Worm (Caenorhabditis elegans) whole organism, young adult: ENCODE data around the gene srh-111.
"Not testable (repeated sequence)": the region's sequence is repeated elsewhere in the genome, so short reads cannot be mapped to it uniquely, and the experiment has no call there.

Source experiments
- B0019.2 ChIP-seq: fragments of 200-800 bp; sonication (Bioruptor generic); conservative IDR thresholded peaks from 2 replicates; pipeline ENCODE4 v1.3.6; 2022; ENCODE audit warnings: missing genetic modification reagents, missing genetic modification characterization, missing compliant biosample characterization
- B0035.1 ChIP-seq: sonication (generic microtip); optimal IDR thresholded peaks from 2 replicates; lab custom pipeline; 2016; ENCODE audit warnings: missing genetic modification characterization, mild to moderate bottlenecking, missing compliant biosample characterization, missing genotype, missing genetic modification reagents
- B0336.3 ChIP-seq: fragments of 200-800 bp; sonication (Bioruptor generic); IDR thresholded peaks from 2 replicates; pipeline ENCODE4 v1.3.6; 2022; ENCODE audit warnings: missing genetic modification characterization, missing compliant biosample characterization
- C17E4.6 ChIP-seq: fragments of 200-800 bp; sonication (Bioruptor generic); IDR thresholded peaks from 2 replicates; pipeline ENCODE4 v1.3.6; 2022; ENCODE audit warnings: missing genetic modification reagents, missing genetic modification characterization, missing compliant biosample characterization
- F10E7.11 ChIP-seq: sonication (generic microtip); optimal IDR thresholded peaks from 2 replicates; lab custom pipeline; 2017; ENCODE audit warnings: mild to moderate bottlenecking, missing genetic modification characterization, moderate library complexity, missing compliant biosample characterization
- F33H1.4 ChIP-seq: fragments of 200-800 bp; sonication (Bioruptor generic); IDR thresholded peaks from 2 replicates; pipeline ENCODE4 v1.3.6; 2022; ENCODE audit warnings: missing genetic modification reagents, missing genetic modification characterization, missing compliant biosample characterization
- F57A8.1 ChIP-seq: fragments of 200-800 bp; sonication (Bioruptor generic); optimal IDR thresholded peaks from 2 replicates; lab custom pipeline; 2018; ENCODE audit warnings: mild to moderate bottlenecking, missing genetic modification characterization, moderate library complexity, missing compliant biosample characterization
- K11D2.4 ChIP-seq: fragments of 200-800 bp; sonication (Bioruptor generic); IDR thresholded peaks from 2 replicates; pipeline ENCODE4 v1.3.6; 2022; ENCODE audit warnings: missing genetic modification reagents, missing genetic modification characterization, missing compliant biosample characterization
- T07F8.4 ChIP-seq: sonication (generic microtip); optimal IDR thresholded peaks from 2 replicates; lab custom pipeline; 2016; ENCODE audit warnings: mild to moderate bottlenecking, missing genetic modification characterization, moderate library complexity, missing compliant biosample characterization
- T26A5.8 ChIP-seq: sonication (generic microtip); optimal IDR thresholded peaks from 2 replicates; lab custom pipeline; 2016; ENCODE audit warnings: missing genetic modification characterization, missing compliant biosample characterization
- Y79H2A.3 ChIP-seq: fragments of 200-800 bp; sonication (Bioruptor generic); conservative IDR thresholded peaks from 2 replicates; pipeline ENCODE4 v1.3.6; 2022; ENCODE audit warnings: missing genetic modification reagents, missing genetic modification characterization, missing compliant biosample characterization
- ZK185.1 ChIP-seq: sonication (generic microtip); optimal IDR thresholded peaks from 2 replicates; lab custom pipeline; 2016; ENCODE audit warnings: mild to moderate bottlenecking, missing genetic modification characterization, missing compliant biosample characterization; ENCODE audit not compliant: poor library complexity, severe bottlenecking
- akir-1 ChIP-seq: fragments of 200-800 bp; sonication (Bioruptor generic); optimal IDR thresholded peaks from 2 replicates; lab custom pipeline; 2018; ENCODE audit warnings: mild to moderate bottlenecking, missing genetic modification characterization, moderate library complexity, missing compliant biosample characterization
- attf-3 ChIP-seq: fragments of 200-800 bp; sonication (Bioruptor generic); conservative IDR thresholded peaks from 2 replicates; pipeline ENCODE4 v1.3.6; 2022; ENCODE audit warnings: missing genetic modification reagents, missing genetic modification characterization, missing compliant biosample characterization
- bed-1 ChIP-seq: fragments of 200-800 bp; sonication (Bioruptor generic); IDR thresholded peaks from 2 replicates; pipeline ENCODE4 v1.3.6; 2022; ENCODE audit warnings: missing genetic modification reagents, missing genetic modification characterization, missing compliant biosample characterization
- cebp-1 ChIP-seq, 2 experiments: fragments of 200-800 bp in 1 of 2; sonication (Bioruptor generic) in 1 of 2; sonication (generic microtip) in 1 of 2; IDR thresholded peaks in 1 of 2; optimal IDR thresholded peaks in 1 of 2; 2 replicates each; pipeline versions ENCODE4 v1.3.6 to Lab custom; 2017 to 2022; ENCODE audit warnings: missing compliant biosample characterization in 2 of 2, missing genetic modification characterization in 2 of 2, mild to moderate bottlenecking in 1 of 2, missing genetic modification reagents in 1 of 2, moderate library complexity in 1 of 2
- cebp-2 ChIP-seq: fragments of 200-800 bp; sonication (Bioruptor generic); IDR thresholded peaks from 2 replicates; pipeline ENCODE4 v1.3.6; 2022; ENCODE audit warnings: missing genetic modification characterization, missing compliant biosample characterization
- ceh-40 ChIP-seq: fragments of 200-800 bp; sonication (Bioruptor generic); IDR thresholded peaks from 2 replicates; pipeline ENCODE4 v1.3.6; 2022; ENCODE audit warnings: missing genetic modification characterization, missing compliant biosample characterization
- dox-1 ChIP-seq: fragments of 200-800 bp; sonication (Bioruptor generic); IDR thresholded peaks from 2 replicates; pipeline ENCODE4 v1.3.6; 2022; ENCODE audit warnings: missing genetic modification reagents, missing genetic modification characterization, missing compliant biosample characterization
- dpl-1 ChIP-seq: fragments of 150-350 bp; optimal IDR thresholded peaks from 2 replicates; lab custom pipeline; 2014; ENCODE audit warnings: missing biosample characterization, missing genetic modification reagents, missing genetic modification characterization
- egl-44 ChIP-seq: fragments of 200-800 bp; sonication (Bioruptor generic); IDR thresholded peaks from 2 replicates; pipeline ENCODE4 v1.3.6; 2022; ENCODE audit warnings: missing genetic modification reagents, missing genetic modification characterization, missing compliant biosample characterization
- hrde-1 ChIP-seq: sonication (generic microtip); optimal IDR thresholded peaks from 2 replicates; lab custom pipeline; 2016; ENCODE audit warnings: missing genetic modification characterization, mild to moderate bottlenecking, missing compliant biosample characterization, moderate library complexity, missing genotype, missing genetic modification reagents, borderline replicate concordance
- hsf-1 ChIP-seq: fragments of 200-800 bp; sonication (Bioruptor generic); IDR thresholded peaks from 2 replicates; pipeline ENCODE4 v1.3.6; 2022; ENCODE audit warnings: missing genetic modification reagents, missing genetic modification characterization, missing compliant biosample characterization
- lin-26 ChIP-seq: fragments of 200-800 bp; sonication (Bioruptor generic); IDR thresholded peaks from 2 replicates; pipeline ENCODE4 v1.3.6; 2022; ENCODE audit warnings: missing genetic modification reagents, missing genetic modification characterization, missing compliant biosample characterization
- lin-40 ChIP-seq: sonication (generic microtip); optimal IDR thresholded peaks from 2 replicates; lab custom pipeline; 2016; ENCODE audit warnings: missing genetic modification characterization, mild to moderate bottlenecking, missing compliant biosample characterization, missing genotype, missing genetic modification reagents
- mcd-1 ChIP-seq: fragments of 200-800 bp; sonication (Bioruptor generic); IDR thresholded peaks from 2 replicates; pipeline ENCODE4 v1.3.6; 2022; ENCODE audit warnings: missing genetic modification reagents, missing genetic modification characterization, missing compliant biosample characterization
- mxl-1 ChIP-seq: sonication (generic microtip); optimal IDR thresholded peaks from 2 replicates; lab custom pipeline; 2016; ENCODE audit warnings: missing genetic modification characterization, missing compliant biosample characterization
- nfya-2 ChIP-seq: fragments of 200-800 bp; sonication (Bioruptor generic); IDR thresholded peaks from 2 replicates; pipeline ENCODE4 v1.3.6; 2022; ENCODE audit warnings: missing genetic modification reagents, missing genetic modification characterization, missing compliant biosample characterization
- nhr-120 ChIP-seq: fragments of 200-800 bp; sonication (Bioruptor generic); IDR thresholded peaks from 2 replicates; pipeline ENCODE4 v1.3.6; 2022; ENCODE audit warnings: missing genetic modification characterization, missing compliant biosample characterization
- nhr-179 ChIP-seq: sonication (generic microtip); optimal IDR thresholded peaks from 2 replicates; lab custom pipeline; 2016; ENCODE audit warnings: mild to moderate bottlenecking, missing genetic modification characterization, missing compliant biosample characterization
- pbrm-1 ChIP-seq: fragments of 200-800 bp; sonication (Bioruptor generic); IDR thresholded peaks from 2 replicates; pipeline ENCODE4 v1.3.6; 2022; ENCODE audit warnings: missing genetic modification reagents, missing genetic modification characterization, missing compliant biosample characterization
- rcor-1 ChIP-seq: fragments of 200-800 bp; sonication (Bioruptor generic); IDR thresholded peaks from 2 replicates; pipeline ENCODE4 v1.3.6; 2022; ENCODE audit warnings: missing genetic modification reagents, missing genetic modification characterization, missing compliant biosample characterization
- rec-8 ChIP-seq, 2 experiments: sonication (generic microtip); optimal IDR thresholded peaks; 2 replicates each; lab custom pipeline; 2016; ENCODE audit warnings: mild to moderate bottlenecking in 2 of 2, missing genetic modification characterization in 2 of 2, missing genetic modification reagents in 2 of 2, missing genotype in 2 of 2, missing biosample characterization in 1 of 2, missing compliant biosample characterization in 1 of 2, moderate library complexity in 1 of 2
- sea-2 ChIP-seq: fragments of 200-800 bp; sonication (Bioruptor generic); IDR thresholded peaks from 2 replicates; pipeline ENCODE4 v1.3.6; 2022; ENCODE audit warnings: missing genetic modification characterization, missing compliant biosample characterization
- somi-1 ChIP-seq: fragments of 200-800 bp; sonication (Bioruptor generic); optimal IDR thresholded peaks from 2 replicates; lab custom pipeline; 2018; ENCODE audit warnings: mild to moderate bottlenecking, missing genetic modification characterization, missing compliant biosample characterization
- sptf-2 ChIP-seq: fragments of 200-800 bp; sonication (Bioruptor generic); optimal IDR thresholded peaks from 2 replicates; lab custom pipeline; 2018; ENCODE audit warnings: mild to moderate bottlenecking, missing genetic modification characterization, missing compliant biosample characterization
- tbx-9 ChIP-seq: sonication (generic microtip); optimal IDR thresholded peaks from 2 replicates; lab custom pipeline; 2016; ENCODE audit warnings: borderline replicate concordance, missing genetic modification characterization, inconsistent platforms, missing compliant biosample characterization
- tlf-1 ChIP-seq: fragments of 200-800 bp; sonication (Bioruptor generic); optimal IDR thresholded peaks from 2 replicates; lab custom pipeline; 2018; ENCODE audit warnings: mild to moderate bottlenecking, missing genetic modification characterization, missing compliant biosample characterization
- xnd-1 ChIP-seq: sonication (generic microtip); optimal IDR thresholded peaks from 2 replicates; lab custom pipeline; 2016; ENCODE audit warnings: missing genotype, missing genetic modification reagents, missing genetic modification characterization, missing compliant biosample characterization
- zim-3 ChIP-seq: sonication (generic microtip); optimal IDR thresholded peaks from 2 replicates; lab custom pipeline; 2017; ENCODE audit warnings: mild to moderate bottlenecking, missing genetic modification characterization, moderate library complexity, missing compliant biosample characterization
- ztf-18 ChIP-seq: sonication (generic microtip); optimal IDR thresholded peaks from 2 replicates; lab custom pipeline; 2016; ENCODE audit warnings: missing genotype, mild to moderate bottlenecking, missing genetic modification characterization, missing compliant biosample characterization
- ztf-22 ChIP-seq: fragments of 200-800 bp; sonication (Bioruptor generic); optimal IDR thresholded peaks from 2 replicates; lab custom pipeline; 2018; ENCODE audit warnings: mild to moderate bottlenecking, missing genetic modification characterization, moderate library complexity, missing compliant biosample characterization
- ztf-28 ChIP-seq: fragments of 200-800 bp; sonication (Bioruptor generic); IDR thresholded peaks from 2 replicates; pipeline ENCODE4 v1.3.6; 2022; ENCODE audit warnings: missing genetic modification reagents, missing genetic modification characterization, missing compliant biosample characterization
- ztf-6 ChIP-seq: fragments of 200-800 bp; sonication (Bioruptor generic); IDR thresholded peaks from 2 replicates; pipeline ENCODE4 v1.3.6; 2022; ENCODE audit warnings: missing genetic modification reagents, missing genetic modification characterization, missing compliant biosample characterization

Gene srh-111

DNA sequence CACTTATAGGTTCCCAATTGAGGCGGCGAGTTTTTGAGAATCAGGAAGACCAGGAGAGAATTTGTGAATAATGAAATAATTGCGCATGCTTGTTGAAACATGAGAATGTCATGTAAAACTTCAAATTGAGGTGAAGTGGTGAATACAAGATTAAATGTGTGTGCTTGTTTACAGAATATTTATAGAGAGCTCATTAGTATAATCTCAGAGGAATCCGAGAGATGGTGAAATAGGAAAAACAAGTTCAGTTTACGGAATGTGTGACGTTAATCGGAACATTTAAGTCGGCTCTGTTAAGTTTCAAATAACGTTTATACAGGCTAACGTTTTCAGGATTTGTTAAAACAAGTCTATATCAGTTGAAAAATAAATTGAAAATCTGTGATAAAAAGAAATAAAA, 26.9 kb downstream of the srh-111 start, which contains the start of gene str-200:
TSS of gene str-200 (minus strand) at position 101 of the 400 bp plus-strand sequence.
- no peak for TF ChIP-seq cebp-1 (GFP tag; IDR thresholded peaks at IDR 0.05; lab: Robert Waterston, UW)
- no peak for TF ChIP-seq cebp-1 (tag; optimal IDR thresholded peaks at IDR 0.05; lab: Kevin White, UChicago)
- TF ChIP-seq T26A5.8 (tag; lab: Kevin White, UChicago) = no peak
- TF ChIP-seq K11D2.4 (GFP tag; lab: Robert Waterston, UW) = no peak
- TF ChIP-seq ceh-40 = no peak
- no peak for TF ChIP-seq sptf-2
- no peak for TF ChIP-seq F57A8.1 (GFP tag; lab: Kevin White, UChicago)
- TF ChIP-seq Y79H2A.3 (GFP tag; lab: Robert Waterston, UW) = no peak
- no peak for TF ChIP-seq rcor-1
- no peak for TF ChIP-seq attf-3 (GFP tag; lab: Robert Waterston, UW)
- TF ChIP-seq zim-3 (tag; lab: Kevin White, UChicago) = no peak
- TF ChIP-seq nhr-179 (tag; lab: Kevin White, UChicago) = no peak
- TF ChIP-seq T07F8.4 = no peak
- TF ChIP-seq ztf-22 = no peak
- no peak for TF ChIP-seq dox-1 (GFP tag; lab: Robert Waterston, UW)
- TF ChIP-seq tbx-9 (tag; lab: Kevin White, UChicago) = no peak
- no peak for TF ChIP-seq akir-1 (GFP tag; lab: Kevin White, UChicago)
- TF ChIP-seq, all 124 proteins: peak for 0

DNA sequence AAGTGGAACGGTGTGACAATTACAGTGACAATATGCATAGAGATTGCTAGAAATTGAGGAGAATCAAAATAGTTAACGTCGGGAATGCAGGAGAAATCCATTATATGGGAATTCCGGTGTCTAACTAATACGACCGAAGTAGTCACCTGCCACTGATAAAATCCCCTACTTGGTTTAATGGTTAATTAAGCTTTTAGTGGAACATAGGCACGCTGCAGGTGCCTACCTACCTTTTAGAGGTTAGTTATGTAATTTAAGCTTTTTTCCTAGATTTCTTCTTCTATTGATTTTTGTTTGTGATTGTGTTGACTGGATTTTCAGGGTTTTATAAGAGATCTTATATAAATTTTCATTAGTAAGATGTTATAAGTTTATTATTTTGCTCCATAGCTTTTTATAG, 28.8 kb downstream of the srh-111 start, which contains the start of gene srh-203:
TSS of gene srh-203 (minus strand) at position 101 of the 400 bp plus-strand sequence.
- not testable (repeated sequence) for TF ChIP-seq mcd-1, cebp-2, ztf-6 (GFP tag; lab: Robert Waterston, UW)
- TF ChIP-seq, all 124 proteins: peak for 0; not testable (repeated sequence) for 124

DNA sequence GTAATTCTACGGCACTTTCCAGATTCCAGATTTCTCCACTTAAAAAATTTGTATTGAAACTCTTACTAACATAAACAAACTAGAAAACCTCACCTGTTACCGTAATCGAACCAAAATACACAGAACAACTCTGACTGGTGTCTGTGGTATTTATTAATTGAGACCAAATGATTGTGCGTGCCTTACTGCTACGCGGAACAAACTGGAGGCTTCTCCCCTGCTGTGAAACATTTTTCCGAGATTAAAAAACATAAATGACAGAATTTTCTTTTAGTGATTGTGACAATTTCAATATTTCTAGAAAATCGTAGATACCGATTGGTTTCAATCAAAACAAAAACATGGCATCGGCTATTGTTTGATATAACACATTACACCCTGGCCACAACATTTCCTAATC, 35.1 kb downstream of the srh-111 start:
- TF ChIP-seq F10E7.11 = no peak
- TF ChIP-seq ztf-28 (GFP tag; lab: Robert Waterston, UW) = no peak
- no peak for TF ChIP-seq F33H1.4 (GFP tag; lab: Robert Waterston, UW)
- TF ChIP-seq ztf-18 (tag; lab: Kevin White, UChicago) = no peak
- no peak for TF ChIP-seq B0336.3
- TF ChIP-seq lin-40 (tag; lab: Kevin White, UChicago) = no peak
- TF ChIP-seq mxl-1 (tag; lab: Kevin White, UChicago) = no peak
- TF ChIP-seq C17E4.6 (GFP tag; lab: Robert Waterston, UW) = no peak
- no peak for TF ChIP-seq sea-2
- no peak for TF ChIP-seq egl-44
- no peak for TF ChIP-seq dpl-1 (GFP tag; lab: Kevin White, UChicago)
- TF ChIP-seq ZK185.1 (tag; lab: Kevin White, UChicago) = no peak

DNA sequence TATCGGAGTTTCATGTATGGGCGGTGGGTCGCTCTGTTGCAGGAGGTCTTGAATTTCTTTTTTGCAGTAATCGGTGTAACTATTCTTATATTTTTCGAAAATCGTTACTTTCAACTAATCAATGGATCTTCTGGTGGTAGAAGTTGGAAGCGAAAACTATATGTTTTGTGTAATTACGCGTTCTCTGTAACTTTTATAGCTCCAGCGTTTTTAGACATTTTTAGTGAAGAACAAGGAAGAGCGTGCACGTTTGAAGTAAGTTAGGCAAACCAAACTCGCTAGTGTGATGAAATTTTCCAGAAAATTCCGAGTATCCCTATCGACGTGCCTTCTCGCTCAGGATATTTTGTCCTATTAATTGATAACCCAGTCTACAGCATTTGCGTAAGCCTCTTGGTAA, 45.6 kb downstream of the srh-111 start, which contains the start of gene srh-154:
TSS of gene srh-154 (plus strand) at position 301 of the 400 bp plus-strand sequence.
- TF ChIP-seq somi-1 (no peak), hrde-1 (no peak)

DNA sequence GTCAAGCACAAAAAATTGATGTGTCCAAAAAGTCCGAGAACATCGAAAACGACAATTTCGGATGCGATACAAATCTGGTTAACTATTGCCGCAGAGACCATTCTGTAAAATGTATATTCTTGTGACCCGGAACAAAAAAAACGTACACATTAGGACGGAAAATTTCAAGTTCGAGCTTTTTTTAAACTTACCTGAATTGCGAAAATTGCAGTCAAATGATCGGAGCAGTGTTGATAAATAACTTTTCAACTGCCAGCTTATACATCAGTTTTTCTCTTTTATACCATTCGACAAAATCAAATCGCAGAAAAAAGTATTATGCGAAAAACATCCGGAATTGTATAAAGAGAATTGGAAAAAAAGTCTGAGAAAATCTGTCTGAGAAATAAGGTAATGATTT, 46.7 kb downstream of the srh-111 start, which contains the start of gene srsx-2:
TSS of gene srsx-2 (minus strand) at position 101 of the 400 bp plus-strand sequence.
- TF ChIP-seq bed-1 (no peak), nhr-120 (GFP tag; lab: Robert Waterston, UW) (no peak), xnd-1 (tag; lab: Kevin White, UChicago) (no peak), rec-8 (tag; optimal IDR thresholded peaks at IDR 0.05; lab: Kevin White, UChicago) (no peak), hsf-1 (GFP tag; lab: Robert Waterston, UW) (no peak), lin-26 (no peak), B0035.1 (tag; lab: Kevin White, UChicago) (no peak), pbrm-1 (no peak), tlf-1 (GFP tag; lab: Kevin White, UChicago) (no peak), nfya-2 (GFP tag; lab: Robert Waterston, UW) (no peak), B0019.2 (GFP tag; lab: Robert Waterston, UW) (no peak)
